Worm (Caenorhabditis elegans) whole organism, L1 larva: ENCODE results near the gene F09B9.5.
A peak's percentile ranks its signal among the peaks of the same experiment; 100 is the strongest.

Experiments
- C34B4.2 ChIP-seq: sonication (generic microtip); optimal IDR thresholded peaks from 2 replicates; lab custom pipeline; 2017; ENCODE audit warnings: mild to moderate bottlenecking, missing genetic modification characterization, missing compliant biosample characterization
- alr-1 ChIP-seq: fragments of 200-800 bp; sonication (Bioruptor generic); optimal IDR thresholded peaks from 2 replicates; lab custom pipeline; 2018; ENCODE audit warnings: borderline replicate concordance, mild to moderate bottlenecking, missing genetic modification characterization, missing compliant biosample characterization
- aly-2 ChIP-seq: fragments of 150-350 bp; optimal IDR thresholded peaks from 2 replicates; lab custom pipeline; 2014; ENCODE audit warnings: missing biosample characterization, missing genetic modification characterization
- blmp-1 ChIP-seq: fragments of 150-350 bp; optimal IDR thresholded peaks from 2 replicates; lab custom pipeline; 2014; ENCODE audit warnings: missing biosample characterization, missing genetic modification characterization
- ceh-8 ChIP-seq: fragments of 200-800 bp; sonication (Bioruptor generic); optimal IDR thresholded peaks from 2 replicates; lab custom pipeline; 2018; ENCODE audit warnings: mild to moderate bottlenecking, missing genetic modification characterization, moderate library complexity, missing compliant biosample characterization
- ceh-82 ChIP-seq, 3 experiments: fragments of 150-350 bp in 1 of 3; sonication (generic microtip) in 2 of 3; optimal IDR thresholded peaks; 2 replicates each; lab custom pipeline; 2014 to 2017; ENCODE audit warnings: missing biosample characterization in 3 of 3, missing genetic modification characterization in 3 of 3
- ces-1 ChIP-seq: fragments of 150-350 bp; optimal IDR thresholded peaks from 2 replicates; lab custom pipeline; 2014; ENCODE audit warnings: missing biosample characterization, missing genetic modification reagents, missing genetic modification characterization
- dsc-1 ChIP-seq: sonication (generic microtip); optimal IDR thresholded peaks from 2 replicates; lab custom pipeline; 2016; ENCODE audit warnings: mild to moderate bottlenecking, missing genetic modification characterization, missing compliant biosample characterization
- egl-13 ChIP-seq: sonication (generic microtip); optimal IDR thresholded peaks from 2 replicates; lab custom pipeline; 2016; ENCODE audit warnings: missing genotype, missing genetic modification reagents, missing genetic modification characterization, missing compliant biosample characterization
- elt-3 ChIP-seq, 6 experiments: fragments of 150-350 bp in 1 of 6; sonication (generic microtip); optimal IDR thresholded peaks; 2 replicates each; lab custom pipeline; 2017 to 2018; ENCODE audit warnings: missing biosample characterization in 6 of 6, missing genetic modification characterization in 6 of 6, inconsistent platforms in 1 of 6
- fkh-10 ChIP-seq: sonication (generic microtip); optimal IDR thresholded peaks from 2 replicates; lab custom pipeline; 2017; ENCODE audit warnings: missing biosample characterization, missing genetic modification reagents, missing genetic modification characterization
- fkh-8 ChIP-seq: sonication (generic microtip); optimal IDR thresholded peaks from 2 replicates; lab custom pipeline; 2016; ENCODE audit warnings: mild to moderate bottlenecking, missing genetic modification characterization, missing compliant biosample characterization
- grh-1 ChIP-seq: fragments of 200-800 bp; sonication (Bioruptor generic); IDR thresholded peaks from 2 replicates; pipeline ENCODE4 v1.3.6; 2022; ENCODE audit warnings: missing genetic modification reagents, missing genetic modification characterization, missing compliant biosample characterization
- hlh-17 ChIP-seq: fragments of 200-800 bp; sonication (Bioruptor generic); optimal IDR thresholded peaks from 2 replicates; lab custom pipeline; 2018; ENCODE audit warnings: missing genetic modification characterization, mild to moderate bottlenecking, missing compliant biosample characterization, moderate library complexity, borderline replicate concordance
- hlh-4 ChIP-seq: sonication (generic microtip); optimal IDR thresholded peaks from 2 replicates; lab custom pipeline; 2016; ENCODE audit warnings: mild to moderate bottlenecking, missing genetic modification characterization, missing compliant biosample characterization
- hpl-2 ChIP-seq: fragments of 150-350 bp; optimal IDR thresholded peaks from 2 replicates; lab custom pipeline; 2014; ENCODE audit warnings: missing biosample characterization, missing genetic modification reagents, missing genetic modification characterization
- jun-1 ChIP-seq: fragments of 150-350 bp; optimal IDR thresholded peaks from 2 replicates; lab custom pipeline; 2014; ENCODE audit warnings: missing biosample characterization, missing genetic modification reagents, missing genetic modification characterization
- lin-13 ChIP-seq: fragments of 150-350 bp; optimal IDR thresholded peaks from 2 replicates; lab custom pipeline; 2014; ENCODE audit warnings: missing biosample characterization, missing genetic modification reagents, missing genetic modification characterization
- lin-14 ChIP-seq: fragments of 200-800 bp; sonication (Bioruptor generic); optimal IDR thresholded peaks from 2 replicates; lab custom pipeline; 2018; ENCODE audit warnings: mild to moderate bottlenecking, missing genetic modification characterization, moderate library complexity, missing compliant biosample characterization
- lin-15B ChIP-seq: fragments of 150-350 bp; sonication (generic microtip); optimal IDR thresholded peaks from 3 replicates; lab custom pipeline; 2014; ENCODE audit warnings: missing biosample characterization, missing genetic modification characterization
- lin-39 ChIP-seq: fragments of 150-350 bp; optimal IDR thresholded peaks from 2 replicates; lab custom pipeline; 2014; ENCODE audit warnings: missing biosample characterization, missing genetic modification reagents, missing genetic modification characterization
- lsy-2 ChIP-seq, 2 experiments: fragments of 150-350 bp; optimal IDR thresholded peaks; 2 replicates each; lab custom pipeline; 2014; ENCODE audit warnings: missing biosample characterization in 2 of 2, missing genetic modification characterization in 2 of 2
- mdl-1 ChIP-seq, 2 experiments: fragments of 150-350 bp; optimal IDR thresholded peaks; 2 replicates each; lab custom pipeline; 2014 to 2017; ENCODE audit warnings: missing biosample characterization in 2 of 2, missing genetic modification characterization in 2 of 2, inconsistent platforms in 1 of 2
- mep-1 ChIP-seq: fragments of 150-350 bp; optimal IDR thresholded peaks from 2 replicates; lab custom pipeline; 2014; ENCODE audit warnings: missing biosample characterization, missing genetic modification characterization
- nhr-19 ChIP-seq: fragments of 200-800 bp; sonication (Bioruptor generic); conservative IDR thresholded peaks from 2 replicates; pipeline ENCODE4 v1.3.6; 2022; ENCODE audit warnings: missing genetic modification characterization, missing compliant biosample characterization
- nhr-20 ChIP-seq: sonication (generic microtip); optimal IDR thresholded peaks from 2 replicates; lab custom pipeline; 2016; ENCODE audit warnings: mild to moderate bottlenecking, missing genetic modification characterization, missing compliant biosample characterization
- nhr-47 ChIP-seq: sonication (generic microtip); optimal IDR thresholded peaks from 2 replicates; lab custom pipeline; 2016; ENCODE audit warnings: mild to moderate bottlenecking, missing genetic modification characterization, moderate library complexity, missing compliant biosample characterization
- nhr-71 ChIP-seq: sonication (generic microtip); optimal IDR thresholded peaks from 2 replicates; lab custom pipeline; 2016; ENCODE audit warnings: mild to moderate bottlenecking, missing genetic modification characterization, moderate library complexity, missing compliant biosample characterization
- nhr-85 ChIP-seq: sonication (generic microtip); peaks from one replicate; lab custom pipeline; 2016; ENCODE audit warnings: missing genetic modification characterization, inconsistent platforms, missing compliant biosample characterization
- nhr-90 ChIP-seq: sonication (generic microtip); optimal IDR thresholded peaks from 2 replicates; lab custom pipeline; 2016; ENCODE audit warnings: mild to moderate bottlenecking, missing genetic modification characterization, missing compliant biosample characterization; ENCODE audit not compliant: poor library complexity
- pag-3 ChIP-seq: sonication (generic microtip); optimal IDR thresholded peaks from 2 replicates; lab custom pipeline; 2017; ENCODE audit warnings: missing genetic modification characterization, mild to moderate bottlenecking, missing compliant biosample characterization, antibody characterized with exemption, borderline replicate concordance; ENCODE audit not compliant: insufficient read depth
- pax-3 ChIP-seq: fragments of 200-800 bp; sonication (Bioruptor generic); optimal IDR thresholded peaks from 2 replicates; lab custom pipeline; 2018; ENCODE audit warnings: mild to moderate bottlenecking, missing genetic modification characterization, moderate library complexity, missing compliant biosample characterization
- pqm-1 ChIP-seq: sonication (generic microtip); optimal IDR thresholded peaks from 3 replicates; lab custom pipeline; 2017; ENCODE audit warnings: missing biosample characterization, missing genetic modification characterization
- rnt-1 ChIP-seq: sonication (generic microtip); optimal IDR thresholded peaks from 2 replicates; lab custom pipeline; 2016; ENCODE audit warnings: mild to moderate bottlenecking, missing genetic modification characterization, moderate library complexity, missing compliant biosample characterization
- skn-1 ChIP-seq: fragments of 150-350 bp; optimal IDR thresholded peaks from 2 replicates; lab custom pipeline; 2014; ENCODE audit warnings: missing biosample characterization, missing genetic modification characterization
- snu-23 ChIP-seq: sonication (generic microtip); optimal IDR thresholded peaks from 2 replicates; lab custom pipeline; 2016; ENCODE audit warnings: missing genetic modification characterization, missing compliant biosample characterization
- sup-37 ChIP-seq: fragments of 200-800 bp; sonication (Bioruptor generic); optimal IDR thresholded peaks from 2 replicates; lab custom pipeline; 2018; ENCODE audit warnings: mild to moderate bottlenecking, missing genetic modification characterization, missing compliant biosample characterization
- swsn-7 ChIP-seq: sonication (generic microtip); optimal IDR thresholded peaks from 2 replicates; lab custom pipeline; 2016; ENCODE audit warnings: missing genetic modification characterization, missing compliant biosample characterization
- tbx-2 ChIP-seq: sonication (generic microtip); optimal IDR thresholded peaks from 2 replicates; lab custom pipeline; 2016; ENCODE audit warnings: missing genetic modification characterization, missing compliant biosample characterization
- unc-98 ChIP-seq: fragments of 200-800 bp; sonication (Bioruptor generic); IDR thresholded peaks from 2 replicates; pipeline ENCODE4 v1.3.6; 2022; ENCODE audit warnings: missing genetic modification characterization, missing compliant biosample characterization
- xbp-1 ChIP-seq: sonication (generic microtip); optimal IDR thresholded peaks from 2 replicates; lab custom pipeline; 2016; ENCODE audit warnings: missing genetic modification characterization, missing compliant biosample characterization
- zag-1 ChIP-seq: fragments of 150-350 bp; optimal IDR thresholded peaks from 2 replicates; lab custom pipeline; 2014; ENCODE audit warnings: missing biosample characterization, missing genetic modification characterization
- zip-4 ChIP-seq: fragments of 200-800 bp; sonication (Bioruptor generic); optimal IDR thresholded peaks from 2 replicates; lab custom pipeline; 2018; ENCODE audit warnings: mild to moderate bottlenecking, missing genetic modification characterization, moderate library complexity, missing compliant biosample characterization

Gene F09B9.5

ce11 chrX:10194327-10195096, 39.9 kb downstream of the F09B9.5 start, which contains the start of gene myrf-2:
myrf-2 (minus strand) TSS chrX:10194377.
- peak; percentile 90 for TF ChIP-seq nhr-85 (tag; lab: Kevin White, UChicago)
- TF ChIP-seq lin-13 = no peak
- TF ChIP-seq nhr-71 (tag; lab: Kevin White, UChicago) = peak; percentile 36
- TF ChIP-seq fkh-10 (GFP tag; lab: Kevin White, UChicago) = no peak
- no peak for TF ChIP-seq nhr-47 (tag; lab: Kevin White, UChicago)
- peak; percentile 47 for TF ChIP-seq mep-1
- TF ChIP-seq fkh-8 (tag; lab: Kevin White, UChicago) = no peak
- no peak for TF ChIP-seq hlh-17
- no peak for TF ChIP-seq C34B4.2
- peak; percentile 1 for TF ChIP-seq swsn-7
- no peak for TF ChIP-seq ceh-8
- TF ChIP-seq lin-15B (tag; lab: Kevin White, UChicago) = no peak
- no peak for TF ChIP-seq skn-1 (tag; lab: Kevin White, UChicago)
- TF ChIP-seq blmp-1 = peak; percentile 89
- peak; percentile 33 for TF ChIP-seq xbp-1 (tag; lab: Kevin White, UChicago)
- peak in 1 of 2 experiments; percentile 20 for TF ChIP-seq lsy-2 (tag; optimal IDR thresholded peaks at IDR 0.05; lab: Kevin White, UChicago)
- no peak for TF ChIP-seq dsc-1 (tag; lab: Kevin White, UChicago)
- TF ChIP-seq pqm-1 (tag; lab: Kevin White, UChicago) = no peak
- TF ChIP-seq hlh-4 = no peak
- TF ChIP-seq elt-3 (tag; optimal IDR thresholded peaks at IDR 0.05; lab: Kevin White, UChicago) = peak in 2 of 6 experiments; percentile 30 to 58
- no peak for TF ChIP-seq tbx-2 (tag; lab: Kevin White, UChicago)
- no peak for TF ChIP-seq pax-3 (tag; lab: Kevin White, UChicago)
- TF ChIP-seq aly-2 (tag; lab: Kevin White, UChicago) = no peak
- TF ChIP-seq ceh-82 (tag; optimal IDR thresholded peaks at IDR 0.05; lab: Kevin White, UChicago) = no peak
- TF ChIP-seq alr-1 (tag; lab: Kevin White, UChicago) = no peak
- TF ChIP-seq sup-37 (GFP tag; lab: Kevin White, UChicago) = no peak
- TF ChIP-seq lin-39 (tag; lab: Kevin White, UChicago) = no peak
- TF ChIP-seq nhr-90 (tag; lab: Kevin White, UChicago) = peak; percentile 19
- TF ChIP-seq ces-1 (GFP tag; lab: Kevin White, UChicago) = no peak
- no peak for TF ChIP-seq mdl-1 (tag; optimal IDR thresholded peaks at IDR 0.05; lab: Kevin White, UChicago)
- TF ChIP-seq hpl-2 (GFP tag; lab: Kevin White, UChicago) = no peak
- peak; percentile 63 for TF ChIP-seq zip-4 (GFP tag; lab: Kevin White, UChicago)
- no peak for TF ChIP-seq zag-1 (tag; lab: Kevin White, UChicago)
- no peak for TF ChIP-seq nhr-19 (GFP tag; lab: Robert Waterston, UW)
- peak; percentile 47 for TF ChIP-seq snu-23 (GFP tag; lab: Kevin White, UChicago)
- no peak for TF ChIP-seq rnt-1 (tag; lab: Kevin White, UChicago)
- TF ChIP-seq unc-98 (GFP tag; lab: Robert Waterston, UW) = no peak
- peak; percentile 89 for TF ChIP-seq lin-14 (GFP tag; lab: Kevin White, UChicago)
- TF ChIP-seq jun-1 = no peak
- peak; percentile 91 for TF ChIP-seq grh-1 (GFP tag; lab: Robert Waterston, UW)
- TF ChIP-seq pag-3 = peak; percentile 87
- no peak for TF ChIP-seq egl-13
- peak; percentile 59 for TF ChIP-seq nhr-20 (tag; lab: Kevin White, UChicago)
- TF ChIP-seq, all 84 proteins: peak for 15
